Fruit fly (Drosophila melanogaster) whole organism, adult: Measurements from ENCODE around the gene Wnt6.

Source experiments
- CG11617 ChIP-seq: fragments of 200-800 bp; sonication (Bioruptor generic); optimal IDR thresholded peaks from 2 replicates; lab custom pipeline; 2017; ENCODE audit warnings: mild to moderate bottlenecking, missing biosample characterization, missing genetic modification reagents, missing genetic modification characterization
- CG1620 ChIP-seq: fragments of 200-800 bp; sonication (Bioruptor generic); optimal IDR thresholded peaks from 2 replicates; lab custom pipeline; 2016; ENCODE audit warnings: missing biosample characterization, missing genetic modification characterization
- CG7045 ChIP-seq: fragments of 200-800 bp; sonication (Bioruptor generic); optimal IDR thresholded peaks from 2 replicates; lab custom pipeline; 2017; ENCODE audit warnings: missing biosample characterization, mild to moderate bottlenecking, missing genetic modification characterization
- Clk ChIP-seq: fragments of 200-800 bp; sonication (Bioruptor generic); optimal IDR thresholded peaks from 2 replicates; lab custom pipeline; 2017; ENCODE audit warnings: missing biosample characterization, missing genetic modification characterization
- Hr96 ChIP-seq: fragments of 200-800 bp; sonication (Bioruptor generic); optimal IDR thresholded peaks from 2 replicates; lab custom pipeline; 2016; ENCODE audit warnings: missing biosample characterization, missing genetic modification characterization
- Mnt ChIP-seq: fragments of 200-800 bp; sonication (Bioruptor generic); optimal IDR thresholded peaks from 2 replicates; lab custom pipeline; 2016; ENCODE audit warnings: missing biosample characterization, mild to moderate bottlenecking, missing genetic modification characterization
- bab1 ChIP-seq: fragments of 200-800 bp; sonication (Bioruptor generic); optimal IDR thresholded peaks from 3 replicates; lab custom pipeline; 2019; ENCODE audit warnings: missing biosample characterization, mild to moderate bottlenecking, missing genetic modification characterization, moderate library complexity
- cnc ChIP-seq, 2 experiments: fragments of >200 bp; optimal IDR thresholded peaks; 2 replicates each; lab custom pipeline; 2017
- kay ChIP-seq: fragments of 200-800 bp; sonication (Bioruptor generic); peaks from one replicate; lab custom pipeline; 2016; ENCODE audit warnings: missing biosample characterization, missing genetic modification characterization, borderline replicate concordance
- ovo ChIP-seq: fragments of 200-800 bp; sonication (Bioruptor generic); optimal IDR thresholded peaks from 2 replicates; lab custom pipeline; 2016; ENCODE audit warnings: missing biosample characterization, missing genetic modification characterization
- pad ChIP-seq: fragments of 200-800 bp; sonication (Bioruptor generic); optimal IDR thresholded peaks from 3 replicates; lab custom pipeline; 2017; ENCODE audit warnings: missing biosample characterization, missing genetic modification characterization, mild to moderate bottlenecking, moderate library complexity, missing genetic modification reagents

DNA sequence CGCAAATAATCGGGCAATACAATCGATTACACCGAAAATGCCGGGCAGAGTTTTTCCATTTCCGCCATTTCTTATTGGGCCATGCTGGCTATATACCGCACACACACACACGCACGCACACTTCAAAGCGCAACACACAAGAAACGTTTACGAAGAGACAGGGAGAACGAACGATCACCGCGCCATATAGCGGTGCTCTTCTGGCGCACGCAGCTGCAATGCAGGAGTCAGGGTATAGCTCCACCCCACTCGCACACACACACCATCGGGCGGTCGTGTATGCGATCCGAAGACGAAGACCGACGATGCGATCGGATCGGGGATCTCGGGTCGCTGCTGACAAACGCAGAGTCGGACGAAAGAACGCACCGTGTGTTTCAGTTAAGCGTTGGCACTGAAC, 26.7 kb upstream of the Wnt6 start, which contains the start of gene wg:
- TF ChIP-seq ovo, result no peak
- no peak for TF ChIP-seq CG11617 (GFP tag; lab: Kevin White, UChicago)
- no peak for TF ChIP-seq Mnt (GFP tag; lab: Kevin White, UChicago)
- no peak for TF ChIP-seq pad (GFP tag; lab: Kevin White, UChicago)
- no peak for TF ChIP-seq bab1
- no peak for TF ChIP-seq CG1620 (GFP tag; lab: Kevin White, UChicago)
- no peak for TF ChIP-seq kay (GFP tag; lab: Kevin White, UChicago)
- TF ChIP-seq Clk, result no peak
- TF ChIP-seq cnc (optimal IDR thresholded peaks at IDR 0.05; lab: Kevin White, UChicago), result no peak
- no peak for TF ChIP-seq Hr96 (GFP tag; lab: Kevin White, UChicago)
- TF ChIP-seq CG7045 (GFP tag; lab: Kevin White, UChicago), result no peak
